Worm (Caenorhabditis elegans): ENCODE measurements around the gene gcn-1.

ce11 chrIII:2205155-2205554 is 53.4 kb downstream of the gcn-1 start:
- TF ChIP-seq ttx-3 (tag; optimal IDR thresholded peaks at IDR 0.05) (no peak), ceh-18 (tag; optimal IDR thresholded peaks at IDR 0.05) (no peak), elt-2 (tag; optimal IDR thresholded peaks at IDR 0.05) (no peak), ama-1 (optimal IDR thresholded peaks at IDR 0.05) (no peak), hlh-30 (tag; optimal IDR thresholded peaks at IDR 0.05; ENCODE audit: insufficient read depth) (no peak), ceh-31 (tag; optimal IDR thresholded peaks at IDR 0.05) (no peak), ceh-48 (tag; optimal IDR thresholded peaks at IDR 0.05) (peak; percentile 26), tbx-2 (tag; optimal IDR thresholded peaks at IDR 0.05) (no peak), hlh-8 (tag; optimal IDR thresholded peaks at IDR 0.05) (no peak), ztf-16 (tag; optimal IDR thresholded peaks at IDR 0.05) (no peak), unc-42 (tag; optimal IDR thresholded peaks at IDR 0.05) (no peak)
